Worm (Caenorhabditis elegans) whole organism, L2 larva: ENCODE data around the gene spp-28.

Experiments
- C34F6.9 ChIP-seq: fragments of 150-350 bp; optimal IDR thresholded peaks from 2 replicates; lab custom pipeline; 2014; ENCODE audit warnings: missing biosample characterization, missing genetic modification characterization
- F13H6.1 ChIP-seq: sonication (generic microtip); optimal IDR thresholded peaks from 2 replicates; lab custom pipeline; 2016; ENCODE audit warnings: missing genetic modification characterization, missing compliant biosample characterization
- R02D3.7 ChIP-seq: fragments of 150-350 bp; optimal IDR thresholded peaks from 2 replicates; lab custom pipeline; 2014; ENCODE audit warnings: missing biosample characterization, missing genetic modification characterization
- ZK546.5 ChIP-seq: sonication (generic microtip); optimal IDR thresholded peaks from 2 replicates; lab custom pipeline; 2017; ENCODE audit warnings: missing biosample characterization, missing genetic modification characterization
- alr-1 ChIP-seq: fragments of 150-350 bp; optimal IDR thresholded peaks from 2 replicates; lab custom pipeline; 2014; ENCODE audit warnings: missing biosample characterization, missing genetic modification characterization
- aly-2 ChIP-seq: fragments of 150-350 bp; optimal IDR thresholded peaks from 2 replicates; lab custom pipeline; 2014; ENCODE audit warnings: missing biosample characterization, missing genetic modification characterization
- ama-1 ChIP-seq: fragments of 150-350 bp; optimal IDR thresholded peaks from 2 replicates; lab custom pipeline; 2018; ENCODE audit warnings: inconsistent platforms
- blmp-1 ChIP-seq: sonication (generic microtip); optimal IDR thresholded peaks from 2 replicates; lab custom pipeline; 2017; ENCODE audit warnings: missing genetic modification characterization, mild to moderate bottlenecking, missing compliant biosample characterization, antibody characterized with exemption, moderate library complexity; ENCODE audit not compliant: insufficient read depth
- ceh-16 ChIP-seq: fragments of 150-350 bp; optimal IDR thresholded peaks from 2 replicates; lab custom pipeline; 2014; ENCODE audit warnings: missing biosample characterization, missing genetic modification characterization
- crh-2 ChIP-seq: sonication (generic microtip); optimal IDR thresholded peaks from 2 replicates; lab custom pipeline; 2017; ENCODE audit warnings: missing biosample characterization, missing genetic modification characterization
- dmd-4 ChIP-seq: sonication (generic microtip); optimal IDR thresholded peaks from 2 replicates; lab custom pipeline; 2017; ENCODE audit warnings: missing biosample characterization, missing genetic modification characterization
- egl-27 ChIP-seq: sonication (generic microtip); optimal IDR thresholded peaks from 3 replicates; lab custom pipeline; 2017; ENCODE audit warnings: missing biosample characterization, missing genetic modification reagents, missing genetic modification characterization
- fos-1 ChIP-seq: fragments of 150-350 bp; optimal IDR thresholded peaks from 2 replicates; lab custom pipeline; 2014; ENCODE audit warnings: missing biosample characterization, missing genetic modification characterization
- lin-13 ChIP-seq: fragments of 150-350 bp; optimal IDR thresholded peaks from 2 replicates; lab custom pipeline; 2014; ENCODE audit warnings: missing biosample characterization, missing genetic modification reagents, missing genetic modification characterization
- lin-39 ChIP-seq: fragments of 150-350 bp; optimal IDR thresholded peaks from 2 replicates; lab custom pipeline; 2014; ENCODE audit warnings: missing biosample characterization, missing genetic modification reagents, missing genetic modification characterization
- lsy-2 ChIP-seq, 2 experiments: fragments of 150-350 bp in 1 of 2; sonication (generic microtip) in 1 of 2; optimal IDR thresholded peaks; 2 replicates each; lab custom pipeline; 2014 to 2017; ENCODE audit warnings: missing biosample characterization in 2 of 2, missing genetic modification characterization in 2 of 2
- mab-5 ChIP-seq: fragments of 150-350 bp; optimal IDR thresholded peaks from 2 replicates; lab custom pipeline; 2014; ENCODE audit warnings: missing biosample characterization, missing genetic modification characterization
- mdl-1 ChIP-seq, 2 experiments: fragments of 150-350 bp in 1 of 2; sonication (generic microtip) in 1 of 2; optimal IDR thresholded peaks; 2 replicates each; lab custom pipeline; 2017; ENCODE audit warnings: missing biosample characterization in 2 of 2, missing genetic modification characterization in 2 of 2
- nhr-11 ChIP-seq: fragments of 150-350 bp; optimal IDR thresholded peaks from 2 replicates; lab custom pipeline; 2014; ENCODE audit warnings: missing biosample characterization, missing genetic modification characterization
- nhr-12 ChIP-seq: fragments of 150-350 bp; optimal IDR thresholded peaks from 2 replicates; lab custom pipeline; 2014; ENCODE audit warnings: missing biosample characterization, missing genetic modification characterization
- nhr-129 ChIP-seq: fragments of 150-350 bp; optimal IDR thresholded peaks from 2 replicates; lab custom pipeline; 2014; ENCODE audit warnings: missing biosample characterization, missing genetic modification characterization
- nhr-21 ChIP-seq: fragments of 150-350 bp; optimal IDR thresholded peaks from 2 replicates; lab custom pipeline; 2014; ENCODE audit warnings: missing biosample characterization, missing genetic modification characterization
- nhr-23 ChIP-seq: fragments of 150-350 bp; optimal IDR thresholded peaks from 2 replicates; lab custom pipeline; 2014; ENCODE audit warnings: missing biosample characterization, missing genetic modification reagents, missing genetic modification characterization
- nhr-25 ChIP-seq: fragments of 150-350 bp; sonication (generic microtip); optimal IDR thresholded peaks from 3 replicates; lab custom pipeline; 2014; ENCODE audit warnings: missing biosample characterization, missing genetic modification characterization
- nhr-77 ChIP-seq: fragments of 150-350 bp; optimal IDR thresholded peaks from 2 replicates; lab custom pipeline; 2014; ENCODE audit warnings: missing biosample characterization, missing genetic modification characterization
- peb-1 ChIP-seq: fragments of 150-350 bp; optimal IDR thresholded peaks from 2 replicates; lab custom pipeline; 2014; ENCODE audit warnings: missing biosample characterization, missing genetic modification characterization
- skn-1 ChIP-seq: sonication (generic microtip); optimal IDR thresholded peaks from 2 replicates; lab custom pipeline; 2017; ENCODE audit warnings: missing biosample characterization, missing genetic modification characterization
- sma-9 ChIP-seq, 2 experiments: fragments of 150-350 bp in 1 of 2; sonication (generic microtip) in 1 of 2; optimal IDR thresholded peaks; 2 replicates each; lab custom pipeline; 2014 to 2016; ENCODE audit warnings: missing genetic modification characterization in 2 of 2, mild to moderate bottlenecking in 1 of 2, missing biosample characterization in 1 of 2, missing compliant biosample characterization in 1 of 2, missing genetic modification reagents in 1 of 2, moderate library complexity in 1 of 2
- snpc-4 ChIP-seq: fragments of 150-350 bp; optimal IDR thresholded peaks from 2 replicates; lab custom pipeline; 2014; ENCODE audit warnings: missing biosample characterization, missing genetic modification characterization
- unc-39 ChIP-seq: fragments of 150-350 bp; optimal IDR thresholded peaks from 2 replicates; lab custom pipeline; 2014; ENCODE audit warnings: missing biosample characterization, missing genetic modification characterization
- unc-62 ChIP-seq: fragments of 150-350 bp; optimal IDR thresholded peaks from 2 replicates; lab custom pipeline; 2014; ENCODE audit warnings: missing biosample characterization, missing genetic modification reagents, missing genetic modification characterization
- zag-1 ChIP-seq: fragments of 150-350 bp; optimal IDR thresholded peaks from 2 replicates; lab custom pipeline; 2014; ENCODE audit warnings: missing biosample characterization, missing genetic modification characterization
- ztf-1 ChIP-seq: fragments of 200-800 bp; sonication (Bioruptor generic); conservative IDR thresholded peaks from 2 replicates; pipeline ENCODE4 v1.3.6; 2022; ENCODE audit warnings: missing genetic modification characterization, missing compliant biosample characterization
- ztf-11 ChIP-seq: sonication (generic microtip); optimal IDR thresholded peaks from 2 replicates; lab custom pipeline; 2017; ENCODE audit warnings: missing biosample characterization, missing genetic modification characterization
- ztf-4 ChIP-seq: fragments of 150-350 bp; optimal IDR thresholded peaks from 2 replicates; lab custom pipeline; 2014; ENCODE audit warnings: missing biosample characterization, missing genetic modification characterization

Gene spp-28

ce11 chrIII:4189602-4190001 lies 539 bp downstream of the spp-28 start:
- TF ChIP-seq blmp-1, result peak; percentile 84
- no peak for TF ChIP-seq zag-1 (tag; lab: Kevin White, UChicago)
- no peak for TF ChIP-seq aly-2 (tag; lab: Kevin White, UChicago)
- TF ChIP-seq R02D3.7 (tag; lab: Kevin White, UChicago), result no peak
- peak; percentile 17 for TF ChIP-seq fos-1
- no peak for TF ChIP-seq unc-39
- TF ChIP-seq dmd-4 (tag; lab: Kevin White, UChicago), result no peak
- TF ChIP-seq, all 48 proteins: peak for 2

DNA sequence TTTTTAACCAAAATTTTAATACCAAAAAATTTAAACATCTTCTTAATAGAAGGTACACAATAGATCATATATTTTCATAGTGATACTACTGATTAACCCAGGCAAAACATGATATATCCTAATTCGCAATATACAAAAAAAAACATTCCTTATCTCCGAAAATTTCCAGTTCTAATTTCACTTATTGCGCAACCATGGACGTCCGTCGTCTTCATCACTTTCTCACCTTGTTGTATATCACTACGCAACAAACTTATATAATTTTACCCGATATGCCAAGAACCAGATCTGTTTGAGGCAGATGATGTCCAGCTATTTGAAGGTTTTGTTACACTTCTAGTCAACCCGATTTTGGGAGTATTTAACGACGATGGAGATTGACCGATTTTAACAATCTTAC lies 2.3 kb downstream of the spp-28 start, which contains the start of gene R74.2:
Gene R74.2 (plus strand): TSS at position 316 of the 400 bp plus-strand sequence.
- TF ChIP-seq nhr-25 (tag; lab: Kevin White, UChicago), result peak; percentile 41
- TF ChIP-seq nhr-129, result no peak
- no peak for TF ChIP-seq lin-39 (tag; lab: Kevin White, UChicago)
- TF ChIP-seq snpc-4 (tag; lab: Kevin White, UChicago), result no peak
- peak; percentile 75 for TF ChIP-seq blmp-1

ce11 chrIII:4186751-4187309 lies 3.3 kb downstream of the spp-28 start, which contains the start of gene lars-1:
Gene lars-1, minus strand, starts transcription at chrIII:4186801.
- TF ChIP-seq alr-1 (tag; lab: Kevin White, UChicago) (no peak), nhr-129 (no peak), lin-39 (tag; lab: Kevin White, UChicago) (no peak), snpc-4 (tag; lab: Kevin White, UChicago) (no peak), unc-39 (no peak), nhr-12 (tag; lab: Kevin White, UChicago) (no peak), nhr-21 (tag; lab: Kevin White, UChicago) (no peak), nhr-77 (tag; lab: Kevin White, UChicago) (no peak), ztf-11 (tag; lab: Kevin White, UChicago) (no peak), C34F6.9 (tag; lab: Kevin White, UChicago) (peak; percentile 30), crh-2 (peak; percentile 21), nhr-23 (no peak), zag-1 (tag; lab: Kevin White, UChicago) (no peak), unc-62 (GFP tag; lab: Kevin White, UChicago) (no peak), skn-1 (tag; lab: Kevin White, UChicago) (no peak), ceh-16 (no peak), R02D3.7 (tag; lab: Kevin White, UChicago) (no peak), ztf-1 (no peak), egl-27 (tag; lab: Kevin White, UChicago) (no peak), blmp-1 (no peak), ama-1 (lab: Kevin White, UChicago) (no peak), aly-2 (tag; lab: Kevin White, UChicago) (no peak), ztf-4 (tag; lab: Kevin White, UChicago) (no peak), lsy-2 (tag; optimal IDR thresholded peaks at IDR 0.05; lab: Kevin White, UChicago) (peak in 1 of 2 experiments; percentile 12), mdl-1 (tag; optimal IDR thresholded peaks at IDR 0.05; lab: Kevin White, UChicago) (no peak)

ce11 chrIII:4181338-4181737 lies 8.8 kb downstream of the spp-28 start, which contains the start of gene C16C10.1:
Gene C16C10.1, minus strand, starts transcription at chrIII:4181438.
- no peak for TF ChIP-seq dmd-4 (tag; lab: Kevin White, UChicago)
- no peak for TF ChIP-seq zag-1 (tag; lab: Kevin White, UChicago)
- no peak for TF ChIP-seq peb-1

DNA sequence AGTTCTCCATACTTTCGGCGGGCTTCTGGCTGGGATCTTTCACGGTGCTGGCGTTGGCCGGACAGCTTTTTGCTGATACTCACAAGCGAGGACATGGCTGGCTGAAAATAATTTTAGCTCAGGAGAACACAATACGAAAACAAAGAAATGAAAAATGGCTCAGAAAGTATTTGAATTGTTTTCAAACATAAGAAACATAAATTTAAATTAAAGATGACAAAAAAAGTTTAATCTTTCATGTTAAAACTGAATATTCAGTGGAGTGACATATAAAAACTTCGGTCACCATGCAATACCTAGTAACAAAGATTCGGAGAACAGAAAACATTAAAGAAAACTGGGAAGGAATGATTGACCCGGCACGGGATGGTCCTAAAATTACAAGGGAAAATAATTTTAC lies 11.6 kb downstream of the spp-28 start, which contains the start of gene C16C10.2:
Gene C16C10.2 (minus strand): TSS at position 101 of the 400 bp plus-strand sequence.
- TF ChIP-seq ztf-1, result no peak

DNA sequence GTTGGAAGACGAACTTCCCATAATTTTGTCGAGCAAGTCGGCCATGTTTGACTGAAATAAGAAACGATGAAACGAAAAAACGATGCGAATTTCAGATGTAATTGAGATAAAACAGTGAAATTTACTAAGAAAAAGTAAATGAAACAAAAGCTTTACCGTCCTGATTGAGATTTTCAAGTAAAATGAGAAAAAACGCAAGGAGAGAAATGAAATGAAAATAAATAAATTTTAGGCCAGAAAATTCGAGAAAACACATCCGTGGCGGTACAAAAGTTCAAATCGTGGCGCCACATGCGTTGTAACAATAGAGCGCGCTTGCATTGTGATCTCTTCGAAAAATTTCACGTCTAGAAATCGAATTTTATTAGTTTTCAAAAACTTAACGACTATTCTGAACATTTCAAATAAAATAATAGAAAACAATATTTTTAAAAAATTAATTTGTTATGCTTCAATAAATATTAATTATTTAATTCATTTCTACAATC lies 14.0 kb downstream of the spp-28 start, which contains the start of the genes hrde-1 and C16C10.13:
Gene hrde-1 (minus strand): TSS at position 51 of the 488 bp plus-strand sequence.
Gene C16C10.13 (plus strand): TSS at position 332 of the 488 bp plus-strand sequence.
- TF ChIP-seq ztf-4 (tag; lab: Kevin White, UChicago) (no peak), nhr-129 (no peak), nhr-25 (tag; lab: Kevin White, UChicago) (no peak), ztf-1 (no peak), unc-39 (no peak), lin-13 (no peak), nhr-11 (no peak), F13H6.1 (tag; lab: Kevin White, UChicago) (no peak), mab-5 (tag; lab: Kevin White, UChicago) (no peak), aly-2 (tag; lab: Kevin White, UChicago) (no peak), crh-2 (no peak), blmp-1 (no peak), nhr-23 (no peak), ZK546.5 (tag; lab: Kevin White, UChicago) (no peak), sma-9 (GFP tag; optimal IDR thresholded peaks at IDR 0.05; lab: Kevin White, UChicago) (no peak), sma-9 (tag; optimal IDR thresholded peaks at IDR 0.05; lab: Kevin White, UChicago) (no peak)
